Fruit fly (Drosophila melanogaster) S2 (cell line): ENCODE results near the gene inaE.

Source experiments
- CG8478 ChIP-seq: fragments of >200 bp; optimal IDR thresholded peaks from 2 replicates; lab custom pipeline; 2018
- CTCF ChIP-seq, 2 experiments: fragments of >200 bp; optimal IDR thresholded peaks; 2 replicates each; lab custom pipeline; 2018

inaE gene

DNA sequence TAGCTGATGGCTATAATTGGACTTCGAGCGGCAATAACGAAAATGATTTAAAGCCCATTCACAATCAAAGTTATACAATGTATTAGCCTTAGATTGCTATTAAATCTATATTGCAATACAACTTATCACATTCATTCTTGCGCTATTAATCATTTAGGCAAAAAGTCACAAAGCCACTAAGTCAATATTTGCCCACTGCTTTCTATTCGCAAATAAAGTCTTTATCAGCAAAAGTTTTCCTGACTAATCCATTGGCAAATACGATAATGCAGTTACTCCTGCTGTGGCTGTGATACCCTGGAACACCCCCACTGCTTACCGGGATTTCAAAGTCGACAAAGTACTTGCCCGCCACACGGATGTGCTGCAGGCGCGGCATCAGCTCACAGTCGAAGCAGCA, 30.5 kb downstream of the inaE start:
- TF ChIP-seq CG8478 = no peak
- no peak for TF ChIP-seq CTCF (optimal IDR thresholded peaks at IDR 0.05; lab: Kevin White, UChicago)

- TF ChIP-seq CG8478 = no peak
- TF ChIP-seq CTCF (optimal IDR thresholded peaks at IDR 0.05; lab: Kevin White, UChicago) = no peak
Observed at dm6 chrX:13815526-13816173, 32.1 kb downstream of the inaE start.

dm6 chrX:13817418-13818171, 34.1 kb downstream of the inaE start:
- no peak for TF ChIP-seq CG8478
- TF ChIP-seq CTCF (optimal IDR thresholded peaks at IDR 0.05; lab: Kevin White, UChicago) = no peak

- TF ChIP-seq CTCF (optimal IDR thresholded peaks at IDR 0.05; lab: Kevin White, UChicago) = no peak
- no peak for TF ChIP-seq CG8478
Observed at dm6 chrX:13818172-13818472, 34.6 kb downstream of the inaE start.

dm6 chrX:13818841-13819240, 35.3 kb downstream of the inaE start:
- TF ChIP-seq CG8478 = no peak
- TF ChIP-seq CTCF (optimal IDR thresholded peaks at IDR 0.05; lab: Kevin White, UChicago) = no peak

DNA sequence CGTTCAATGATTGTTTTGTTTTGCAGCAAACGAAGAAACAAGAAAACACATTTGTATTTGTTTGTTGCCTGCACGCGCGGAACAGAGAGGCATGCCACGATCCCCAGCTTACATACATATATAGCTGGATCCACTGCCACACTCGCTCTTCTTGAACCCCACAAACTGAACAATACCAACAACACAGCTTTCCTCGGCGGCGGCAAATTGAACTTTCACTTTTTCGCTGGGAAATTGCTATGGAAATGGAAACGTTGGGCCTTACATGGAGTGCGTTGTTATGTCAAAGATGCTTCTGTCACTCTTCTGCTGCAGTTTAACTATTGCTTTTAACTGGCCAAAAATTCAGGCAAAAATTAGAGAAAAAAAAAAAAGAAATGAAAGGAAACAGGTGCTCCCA, 36.2 kb downstream of the inaE start:
- TF ChIP-seq CG8478 (no peak), CTCF (optimal IDR thresholded peaks at IDR 0.05; lab: Kevin White, UChicago) (no peak)

- no peak for TF ChIP-seq CTCF (optimal IDR thresholded peaks at IDR 0.05; lab: Kevin White, UChicago)
- no peak for TF ChIP-seq CG8478
Observed at dm6 chrX:13820310-13821038, 37.0 kb downstream of the inaE start.

dm6 chrX:13821039-13821774, 37.7 kb downstream of the inaE start:
- TF ChIP-seq CTCF (optimal IDR thresholded peaks at IDR 0.05; lab: Kevin White, UChicago) (no peak), CG8478 (no peak)

DNA sequence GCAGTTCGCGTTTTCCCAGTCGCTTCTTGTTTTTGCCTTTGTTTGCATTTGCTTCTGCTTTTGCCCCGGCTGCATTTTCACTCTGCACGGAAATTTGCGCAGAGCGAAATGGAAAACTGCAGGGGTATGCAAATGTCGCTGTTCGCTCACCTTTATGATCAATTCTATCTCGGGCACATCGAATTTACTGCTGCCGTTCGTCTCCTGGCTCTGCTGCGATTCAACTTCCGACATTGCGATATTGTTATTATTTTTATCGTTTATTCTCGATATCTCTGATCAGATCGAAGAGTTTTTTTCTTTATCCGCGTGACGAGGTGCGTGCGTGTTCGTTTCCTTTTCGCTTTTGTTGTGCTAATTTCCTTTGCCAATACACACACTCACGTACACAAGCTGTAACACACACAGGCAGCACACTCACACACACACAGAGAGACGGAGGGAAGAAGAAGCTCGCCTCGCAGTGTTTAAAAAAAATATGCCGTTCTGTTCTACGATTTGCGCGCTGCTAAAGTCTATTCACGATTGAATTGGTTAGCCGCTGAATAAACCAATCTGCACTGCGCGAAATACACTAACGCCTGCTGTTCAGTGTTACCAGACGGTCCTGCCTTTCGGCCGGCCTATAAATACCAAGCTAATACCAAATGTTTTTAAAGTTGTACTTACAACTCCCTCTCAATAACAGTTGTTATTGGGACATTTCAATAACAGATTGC, 38.4 kb downstream of the inaE start, which contains the start of gene Clic:
TSS of gene Clic (minus strand) at position 533 of the 719 bp plus-strand sequence.
- TF ChIP-seq CTCF (optimal IDR thresholded peaks at IDR 0.05; lab: Kevin White, UChicago) (no peak), CG8478 (no peak)

- TF ChIP-seq CG8478 = no peak
- no peak for TF ChIP-seq CTCF (optimal IDR thresholded peaks at IDR 0.05; lab: Kevin White, UChicago)
Observed at dm6 chrX:13822753-13823152, 39.2 kb downstream of the inaE start, which contains the start of gene Nup93-1. TSS of gene Nup93-1 (plus strand) at chrX:13822826.

DNA sequence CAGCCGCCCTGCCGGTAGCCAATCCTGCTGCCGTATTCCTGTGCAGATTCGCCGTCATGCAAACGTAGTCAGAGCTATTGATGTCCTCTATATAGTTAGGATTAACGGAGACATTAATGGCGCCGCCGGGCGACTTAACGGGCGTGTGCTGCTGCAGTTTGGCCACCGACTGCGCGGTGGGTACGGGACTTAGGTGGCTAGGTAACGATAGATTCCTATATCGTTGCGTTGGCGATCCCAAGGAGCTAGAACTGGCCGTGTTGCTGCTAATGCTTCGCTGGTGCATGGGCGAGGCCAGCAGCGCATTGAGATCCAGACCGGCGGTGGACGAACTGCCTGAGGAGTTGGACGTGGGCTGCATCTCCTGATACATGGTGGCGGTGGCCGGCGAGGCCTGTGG, 45.4 kb downstream of the inaE start:
- TF ChIP-seq CTCF (optimal IDR thresholded peaks at IDR 0.05; lab: Kevin White, UChicago) = no peak
- no peak for TF ChIP-seq CG8478

- TF ChIP-seq CTCF (optimal IDR thresholded peaks at IDR 0.05; lab: Kevin White, UChicago) = no peak
- no peak for TF ChIP-seq CG8478
Observed at dm6 chrX:13830029-13830428, 46.5 kb downstream of the inaE start, which contains the start of gene jub. TSS of gene jub (minus strand) at chrX:13830317.

DNA sequence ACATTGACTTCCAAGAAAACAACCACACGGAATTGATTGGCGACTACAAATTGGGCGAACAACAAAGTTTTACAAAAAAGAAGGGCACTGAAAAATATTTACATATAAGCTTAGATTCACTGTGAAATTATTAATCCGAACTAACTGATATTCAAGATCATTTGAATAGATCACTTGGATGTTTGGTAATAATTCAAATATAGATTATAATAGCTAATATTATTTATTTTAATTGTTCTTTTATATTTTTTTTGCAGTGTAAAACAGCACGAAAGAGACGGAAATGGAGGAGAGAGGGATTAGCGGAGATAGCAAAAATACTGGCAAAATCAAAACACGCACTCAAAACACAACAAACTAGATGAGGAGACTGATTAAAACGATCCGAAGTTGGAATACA, 54.7 kb downstream of the inaE start:
- TF ChIP-seq CG8478 (no peak), CTCF (optimal IDR thresholded peaks at IDR 0.05; lab: Kevin White, UChicago) (no peak)

dm6 chrX:13838892-13839291, 55.4 kb downstream of the inaE start:
- TF ChIP-seq CTCF (optimal IDR thresholded peaks at IDR 0.05; lab: Kevin White, UChicago) (no peak), CG8478 (no peak)

DNA sequence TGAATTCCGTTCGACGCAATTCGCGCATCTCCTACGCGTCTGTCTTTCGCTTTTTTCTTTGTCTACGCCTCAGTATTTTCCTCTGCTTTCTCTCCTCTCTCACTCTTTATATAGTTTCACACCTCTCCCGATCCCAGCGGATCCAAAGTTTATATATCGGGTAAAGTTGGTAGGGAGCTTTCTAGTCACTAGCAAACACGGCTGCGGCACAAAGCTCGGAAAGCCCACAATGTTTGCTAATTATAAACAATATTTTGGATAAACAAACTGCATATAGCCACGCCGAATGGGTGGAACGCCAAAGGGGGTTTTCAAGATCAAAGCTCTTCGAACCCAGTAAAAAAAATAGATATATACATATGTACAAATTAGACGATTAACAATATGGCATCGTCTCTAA, 56.6 kb downstream of the inaE start:
- no peak for TF ChIP-seq CTCF (optimal IDR thresholded peaks at IDR 0.05; lab: Kevin White, UChicago)
- no peak for TF ChIP-seq CG8478
